Fruit fly (Drosophila melanogaster) whole organism, embryonic: ENCODE results near the gene CG6126.

ENCODE experiments used
- Ada2b ChIP-seq: fragments of 200-800 bp; sonication (Bioruptor generic); IDR thresholded peaks from 2 replicates; pipeline ENCODE4 v1.3.6; 2022; ENCODE audit warnings: missing biosample characterization, missing genetic modification characterization
- Aef1 ChIP-seq: fragments of 200-800 bp; sonication (Bioruptor generic); IDR thresholded peaks from 3 replicates; pipeline ENCODE4 v1.3.6; 2022; ENCODE audit warnings: missing biosample characterization, missing genetic modification characterization
- CG3065 ChIP-seq: fragments of 200-800 bp; sonication (Bioruptor generic); optimal IDR thresholded peaks from 2 replicates; lab custom pipeline; 2016; ENCODE audit warnings: missing biosample characterization, missing genetic modification characterization
- CG4360 ChIP-seq: fragments of 200-800 bp; sonication (Bioruptor generic); IDR thresholded peaks from 2 replicates; pipeline ENCODE4 v1.3.6; 2022; ENCODE audit warnings: missing biosample characterization, missing genetic modification characterization
- CG4730 ChIP-seq: fragments of 200-800 bp; sonication (Bioruptor generic); IDR thresholded peaks from 2 replicates; pipeline ENCODE4 v1.3.6; 2022; ENCODE audit warnings: missing biosample characterization, missing genetic modification characterization
- Hr51 ChIP-seq, 2 experiments: fragments of 200-800 bp; sonication (Bioruptor generic); optimal IDR thresholded peaks; 2 replicates in 1 of 2; 3 replicates in 1 of 2; lab custom pipeline; 2016 to 2018; ENCODE audit warnings: missing biosample characterization in 2 of 2, missing genetic modification characterization in 2 of 2, mild to moderate bottlenecking in 1 of 2, moderate library complexity in 1 of 2
- Myb ChIP-seq: fragments of 200-800 bp; sonication (Bioruptor generic); optimal IDR thresholded peaks from 2 replicates; lab custom pipeline; 2016; ENCODE audit warnings: missing biosample characterization, missing genetic modification characterization
- ab ChIP-seq: fragments of 200-800 bp; sonication (Bioruptor generic); optimal IDR thresholded peaks from 2 replicates; lab custom pipeline; 2016; ENCODE audit warnings: missing biosample characterization, missing genetic modification characterization
- bowl ChIP-seq: fragments of 200-800 bp; sonication (Bioruptor generic); IDR thresholded peaks from 2 replicates; pipeline ENCODE4 v1.3.6; 2022; ENCODE audit warnings: missing biosample characterization, missing genetic modification characterization
- dimm ChIP-seq: fragments of 200-800 bp; sonication (Bioruptor generic); IDR thresholded peaks from 2 replicates; pipeline ENCODE4 v1.3.6; 2022; ENCODE audit warnings: missing biosample characterization, missing genetic modification characterization
- gcm2 ChIP-seq: fragments of 200-800 bp; sonication (Bioruptor generic); optimal IDR thresholded peaks from 2 replicates; lab custom pipeline; 2016; ENCODE audit warnings: missing biosample characterization, missing genetic modification characterization

- no peak for TF ChIP-seq Hr51 (GFP tag; optimal IDR thresholded peaks at IDR 0.05; lab: Kevin White, UChicago)
- no peak for TF ChIP-seq Aef1 (GFP tag; lab: Robert Waterston, UW)
- no peak for TF ChIP-seq Myb (GFP tag; lab: Kevin White, UChicago)
- TF ChIP-seq CG3065 (GFP tag; lab: Kevin White, UChicago) = no peak
- TF ChIP-seq gcm2 (GFP tag; lab: Kevin White, UChicago) = no peak
- TF ChIP-seq ab (GFP tag; lab: Kevin White, UChicago) = no peak
- TF ChIP-seq bowl (GFP tag; lab: Robert Waterston, UW) = no peak
- TF ChIP-seq Ada2b (GFP tag; lab: Robert Waterston, UW) = no peak
- TF ChIP-seq CG4360 (GFP tag; lab: Robert Waterston, UW) = no peak
- TF ChIP-seq dimm = no peak
- no peak for TF ChIP-seq CG4730 (GFP tag; lab: Robert Waterston, UW)
Measured at dm6 chr3R:16187737-16188136, 15.1 kb downstream of the CG6126 start.
